Fruit fly (Drosophila melanogaster): ENCODE measurements around the gene Rsph1.

- TF ChIP-seq CG14655 (GFP tag; optimal IDR thresholded peaks at IDR 0.05) (no peak), CG4496 (GFP tag; IDR thresholded peaks at IDR 0.05) (no peak), CG12605 (GFP tag; IDR thresholded peaks at IDR 0.05) (no peak), CG8159 (tag; optimal IDR thresholded peaks at IDR 0.05) (no peak), CG9948 (tag; optimal IDR thresholded peaks at IDR 0.05) (no peak), CG34367 (tag; optimal IDR thresholded peaks at IDR 0.05) (no peak), gl (tag; optimal IDR thresholded peaks at IDR 0.05) (no peak), fd96Ca (GFP tag; IDR thresholded peaks at IDR 0.05) (no peak)
Observed at dm6 chr2L:13183150-13183549, at the start of gene Rsph1.
